Fruit fly (Drosophila melanogaster) whole organism, embryonic: ENCODE measurements around the gene Phyhd1.

Source experiments
- B-H2 ChIP-seq: fragments of 200-800 bp; sonication (Bioruptor generic); optimal IDR thresholded peaks from 2 replicates; lab custom pipeline; 2018; ENCODE audit warnings: missing biosample characterization, mild to moderate bottlenecking, missing genetic modification characterization
- Bteb2 ChIP-seq: fragments of 200-800 bp; sonication (Bioruptor generic); optimal IDR thresholded peaks from 2 replicates; lab custom pipeline; 2016; ENCODE audit warnings: missing biosample characterization, missing genetic modification characterization
- CG10274 ChIP-seq: fragments of 200-800 bp; sonication (Bioruptor generic); optimal IDR thresholded peaks from 3 replicates; lab custom pipeline; 2017; ENCODE audit warnings: missing biosample characterization, mild to moderate bottlenecking, missing genetic modification characterization
- CG11247 ChIP-seq: fragments of 200-800 bp; sonication (Bioruptor generic); IDR thresholded peaks from 2 replicates; pipeline ENCODE4 v1.3.6; 2022; ENCODE audit warnings: missing biosample characterization, missing genetic modification characterization
- CG11504 ChIP-seq: fragments of 200-800 bp; sonication (Bioruptor generic); optimal IDR thresholded peaks from 3 replicates; lab custom pipeline; 2019; ENCODE audit warnings: missing biosample characterization, mild to moderate bottlenecking, missing genetic modification characterization, moderate library complexity
- CG11696 ChIP-seq: fragments of 200-800 bp; sonication (Bioruptor generic); IDR thresholded peaks from 2 replicates; pipeline ENCODE4 v1.3.6; 2022; ENCODE audit warnings: missing biosample characterization, missing genetic modification characterization
- CG12391 ChIP-seq: fragments of 200-800 bp; sonication (Bioruptor generic); optimal IDR thresholded peaks from 3 replicates; lab custom pipeline; 2018; ENCODE audit warnings: missing biosample characterization, mild to moderate bottlenecking, missing genetic modification characterization, moderate library complexity
- CG14667 ChIP-seq: fragments of 200-800 bp; sonication (Bioruptor generic); IDR thresholded peaks from 2 replicates; pipeline ENCODE4 v1.3.6; 2022; ENCODE audit warnings: missing biosample characterization, missing genetic modification characterization
- CG15011 ChIP-seq: fragments of 200-800 bp; sonication (Bioruptor generic); optimal IDR thresholded peaks from 3 replicates; lab custom pipeline; 2018; ENCODE audit warnings: missing biosample characterization, mild to moderate bottlenecking, missing genetic modification characterization
- CG15073 ChIP-seq: fragments of 200-800 bp; sonication (Bioruptor generic); optimal IDR thresholded peaks from 2 replicates; lab custom pipeline; 2016; ENCODE audit warnings: missing biosample characterization, missing genetic modification characterization
- CG1602 ChIP-seq: fragments of 200-800 bp; sonication (Bioruptor generic); optimal IDR thresholded peaks from 3 replicates; lab custom pipeline; 2016; ENCODE audit warnings: missing biosample characterization, missing genetic modification characterization
- CG17568 ChIP-seq: fragments of 200-800 bp; sonication (Bioruptor generic); optimal IDR thresholded peaks from 2 replicates; lab custom pipeline; 2018; ENCODE audit warnings: missing biosample characterization, mild to moderate bottlenecking, missing genetic modification characterization, moderate library complexity
- CG17802 ChIP-seq: fragments of 200-800 bp; sonication (Bioruptor generic); optimal IDR thresholded peaks from 2 replicates; lab custom pipeline; 2018; ENCODE audit warnings: missing biosample characterization, mild to moderate bottlenecking, missing genetic modification characterization, moderate library complexity
- CG18011 ChIP-seq: fragments of 200-800 bp; sonication (Bioruptor generic); optimal IDR thresholded peaks from 2 replicates; lab custom pipeline; 2017; ENCODE audit warnings: missing biosample characterization, missing genetic modification characterization, mild to moderate bottlenecking, moderate library complexity, missing genotype
- CG2116 ChIP-seq: fragments of 200-800 bp; sonication (Bioruptor generic); optimal IDR thresholded peaks from 3 replicates; lab custom pipeline; 2018; ENCODE audit warnings: missing biosample characterization, mild to moderate bottlenecking, missing genetic modification characterization
- CG2889 ChIP-seq: fragments of 200-800 bp; sonication (Bioruptor generic); IDR thresholded peaks from 3 replicates; pipeline ENCODE4 v1.3.6; 2022; ENCODE audit warnings: missing biosample characterization, missing genetic modification characterization
- CG4328 ChIP-seq: fragments of 200-800 bp; sonication (Bioruptor generic); optimal IDR thresholded peaks from 3 replicates; lab custom pipeline; 2017; ENCODE audit warnings: missing biosample characterization, missing genetic modification reagents, missing genetic modification characterization
- CG5180 ChIP-seq: fragments of 200-800 bp; sonication (Bioruptor generic); optimal IDR thresholded peaks from 3 replicates; lab custom pipeline; 2017; ENCODE audit warnings: missing biosample characterization, missing genetic modification characterization, mild to moderate bottlenecking, moderate library complexity, missing genetic modification reagents
- CG6175 ChIP-seq: fragments of 200-800 bp; sonication (Bioruptor generic); IDR thresholded peaks from 3 replicates; pipeline ENCODE4 v1.3.6; 2022; ENCODE audit warnings: missing biosample characterization, missing genetic modification characterization
- CG6272 ChIP-seq: fragments of 200-800 bp; sonication (Bioruptor generic); IDR thresholded peaks from 2 replicates; pipeline ENCODE4 v1.3.6; 2022; ENCODE audit warnings: missing biosample characterization, missing genetic modification characterization
- CG7271 ChIP-seq: fragments of 200-800 bp; sonication (Bioruptor generic); optimal IDR thresholded peaks from 2 replicates; lab custom pipeline; 2018; ENCODE audit warnings: missing biosample characterization, mild to moderate bottlenecking, missing genetic modification characterization, moderate library complexity
- CG8089 ChIP-seq: fragments of 200-800 bp; sonication (Bioruptor generic); optimal IDR thresholded peaks from 3 replicates; lab custom pipeline; 2016; ENCODE audit warnings: missing biosample characterization, missing genetic modification characterization
- CG9437 ChIP-seq: fragments of 200-800 bp; sonication (Bioruptor generic); optimal IDR thresholded peaks from 2 replicates; lab custom pipeline; 2018; ENCODE audit warnings: missing biosample characterization, mild to moderate bottlenecking, missing genetic modification characterization
- CTCF ChIP-seq: fragments of 200-800 bp; sonication (Bioruptor generic); optimal IDR thresholded peaks from 2 replicates; lab custom pipeline; 2017; ENCODE audit warnings: missing biosample characterization, mild to moderate bottlenecking, missing genetic modification characterization, moderate library complexity
- Dip3 ChIP-seq: fragments of 200-800 bp; sonication (Bioruptor generic); optimal IDR thresholded peaks from 3 replicates; lab custom pipeline; 2016; ENCODE audit warnings: missing biosample characterization, missing genetic modification characterization
- HLH3B ChIP-seq: fragments of 200-800 bp; sonication (Bioruptor generic); IDR thresholded peaks from 2 replicates; pipeline ENCODE4 v1.3.6; 2022; ENCODE audit warnings: missing biosample characterization, missing genetic modification characterization
- Hmx ChIP-seq: fragments of 200-800 bp; sonication (Bioruptor generic); optimal IDR thresholded peaks from 2 replicates; lab custom pipeline; 2016; ENCODE audit warnings: missing biosample characterization, missing genetic modification characterization
- Kr ChIP-seq: fragments of 200-800 bp; sonication (Bioruptor generic); optimal IDR thresholded peaks from 2 replicates; lab custom pipeline; 2017; ENCODE audit warnings: missing biosample characterization, mild to moderate bottlenecking, missing genetic modification characterization
- Nf-YB ChIP-seq: fragments of 200-800 bp; sonication (Bioruptor generic); optimal IDR thresholded peaks from 3 replicates; lab custom pipeline; 2019; ENCODE audit warnings: missing biosample characterization, mild to moderate bottlenecking, missing genetic modification characterization, moderate library complexity
- Oli ChIP-seq: fragments of 200-800 bp; sonication (Bioruptor generic); optimal IDR thresholded peaks from 2 replicates; lab custom pipeline; 2018; ENCODE audit warnings: missing biosample characterization, mild to moderate bottlenecking, missing genetic modification characterization, moderate library complexity
- Sin3A ChIP-seq: fragments of >200 bp; optimal IDR thresholded peaks from 2 replicates; lab custom pipeline; 2018
- Spps ChIP-seq: fragments of 200-800 bp; sonication (Bioruptor generic); optimal IDR thresholded peaks from 2 replicates; lab custom pipeline; 2018; ENCODE audit warnings: missing biosample characterization, mild to moderate bottlenecking, missing genetic modification characterization
- Xbp1 ChIP-seq: fragments of 200-800 bp; sonication (Bioruptor generic); optimal IDR thresholded peaks from 3 replicates; lab custom pipeline; 2016; ENCODE audit warnings: missing biosample characterization, mild to moderate bottlenecking, missing genetic modification characterization
- bigmax ChIP-seq: fragments of 200-800 bp; sonication (Bioruptor generic); optimal IDR thresholded peaks from 2 replicates; lab custom pipeline; 2018; ENCODE audit warnings: missing biosample characterization, mild to moderate bottlenecking, missing genetic modification characterization
- chif ChIP-seq, 2 experiments: fragments of 200-800 bp; sonication (Bioruptor generic); optimal IDR thresholded peaks; 3 replicates each; lab custom pipeline; 2016; ENCODE audit warnings: missing biosample characterization in 2 of 2, missing genetic modification characterization in 2 of 2
- fd64A ChIP-seq: fragments of 200-800 bp; sonication (Bioruptor generic); optimal IDR thresholded peaks from 3 replicates; lab custom pipeline; 2018; ENCODE audit warnings: missing biosample characterization, mild to moderate bottlenecking, missing genetic modification characterization
- jing ChIP-seq: fragments of 200-800 bp; sonication (Bioruptor generic); optimal IDR thresholded peaks from 2 replicates; lab custom pipeline; 2018; ENCODE audit warnings: missing biosample characterization, mild to moderate bottlenecking, missing genetic modification characterization
- knrl ChIP-seq: fragments of 200-800 bp; sonication (Bioruptor generic); IDR thresholded peaks from 3 replicates; pipeline ENCODE4 v1.3.6; 2022; ENCODE audit warnings: missing biosample characterization, missing genetic modification characterization; ENCODE audit not compliant: partially characterized antibody
- mam ChIP-seq: fragments of 200-800 bp; sonication (Bioruptor generic); optimal IDR thresholded peaks from 3 replicates; lab custom pipeline; 2016; ENCODE audit warnings: missing biosample characterization, missing genetic modification characterization
- nau ChIP-seq: fragments of 200-800 bp; sonication (Bioruptor generic); optimal IDR thresholded peaks from 3 replicates; lab custom pipeline; 2017; ENCODE audit warnings: missing biosample characterization, mild to moderate bottlenecking, missing genetic modification characterization, missing genetic modification reagents
- nerfin-2 ChIP-seq: fragments of 200-800 bp; sonication (Bioruptor generic); IDR thresholded peaks from 2 replicates; pipeline ENCODE4 v1.3.6; 2022; ENCODE audit warnings: missing biosample characterization, missing genetic modification characterization; ENCODE audit not compliant: partially characterized antibody
- oc ChIP-seq: fragments of 200-800 bp; sonication (Bioruptor generic); optimal IDR thresholded peaks from 2 replicates; lab custom pipeline; 2018; ENCODE audit warnings: missing biosample characterization, mild to moderate bottlenecking, missing genetic modification characterization, moderate library complexity
- pfk ChIP-seq: fragments of 200-800 bp; sonication (Bioruptor generic); optimal IDR thresholded peaks from 2 replicates; lab custom pipeline; 2018; ENCODE audit warnings: missing biosample characterization, mild to moderate bottlenecking, missing genetic modification characterization, moderate library complexity
- pum ChIP-seq: fragments of 200-800 bp; sonication (Bioruptor generic); optimal IDR thresholded peaks from 2 replicates; lab custom pipeline; 2016; ENCODE audit warnings: missing biosample characterization, missing genetic modification characterization
- run ChIP-seq: fragments of 200-800 bp; sonication (Bioruptor generic); optimal IDR thresholded peaks from 3 replicates; lab custom pipeline; 2018; ENCODE audit warnings: missing biosample characterization, mild to moderate bottlenecking, missing genetic modification characterization
- shn ChIP-seq: fragments of 200-800 bp; sonication (Bioruptor generic); optimal IDR thresholded peaks from 3 replicates; lab custom pipeline; 2016; ENCODE audit warnings: missing biosample characterization, missing genetic modification characterization
- tio ChIP-seq: fragments of 200-800 bp; sonication (Bioruptor generic); optimal IDR thresholded peaks from 2 replicates; lab custom pipeline; 2017; ENCODE audit warnings: missing biosample characterization, missing genetic modification characterization, inconsistent platforms
- trem ChIP-seq: fragments of 200-800 bp; optimal IDR thresholded peaks from 3 replicates; lab custom pipeline; 2019; ENCODE audit warnings: missing biosample characterization, mild to moderate bottlenecking, missing genetic modification characterization, moderate library complexity
- twi ChIP-seq: fragments of 200-800 bp; optimal IDR thresholded peaks from 2 replicates; lab custom pipeline; 2019; ENCODE audit warnings: missing biosample characterization, mild to moderate bottlenecking, missing genetic modification characterization, moderate library complexity
- tx ChIP-seq: fragments of 200-800 bp; sonication (Bioruptor generic); optimal IDR thresholded peaks from 2 replicates; lab custom pipeline; 2016; ENCODE audit warnings: missing biosample characterization, missing genetic modification characterization
- vfl ChIP-seq: fragments of 200-800 bp; sonication (Bioruptor generic); optimal IDR thresholded peaks from 2 replicates; lab custom pipeline; 2016; ENCODE audit warnings: missing biosample characterization, missing genetic modification characterization
- z ChIP-seq: fragments of 200-800 bp; sonication (Bioruptor generic); IDR thresholded peaks from 3 replicates; pipeline ENCODE4 v1.3.6; 2022; ENCODE audit warnings: missing biosample characterization, missing genetic modification characterization

The Phyhd1 gene

DNA sequence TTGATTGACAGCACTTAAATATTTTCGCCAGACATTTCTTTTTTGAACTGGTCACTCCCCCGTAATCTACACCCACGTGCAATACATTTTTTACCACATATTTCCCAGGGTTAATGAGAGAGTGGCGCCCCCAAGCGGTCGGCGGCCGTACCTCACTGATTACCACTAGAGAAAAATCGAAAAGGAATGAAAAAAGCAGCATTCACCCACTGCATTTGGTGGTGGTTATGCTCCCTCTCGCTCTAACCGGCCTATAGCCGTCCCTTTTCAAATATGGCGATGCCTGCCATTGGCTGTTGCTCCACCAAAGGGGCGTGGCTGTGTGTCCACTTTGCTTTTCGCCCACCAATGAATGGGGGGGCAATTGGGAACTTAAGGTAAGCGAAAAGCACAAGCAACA lies 15.8 kb downstream of the Phyhd1 start (continued):
- TF ChIP-seq pum (GFP tag; lab: Kevin White, UChicago) = peak; percentile 20
- peak; percentile 74 for TF ChIP-seq oc (tag; lab: Kevin White, UChicago)
- TF ChIP-seq CG1602 = no peak
- TF ChIP-seq Bteb2 (GFP tag; lab: Kevin White, UChicago) = no peak
- TF ChIP-seq Dip3 = no peak
- TF ChIP-seq run (tag; lab: Kevin White, UChicago) = peak; percentile 16
- peak in 1 of 2 experiments; percentile 54 for TF ChIP-seq chif (GFP tag; optimal IDR thresholded peaks at IDR 0.05; lab: Kevin White, UChicago)
- TF ChIP-seq mam = no peak
- TF ChIP-seq fd64A = peak; percentile 56
- TF ChIP-seq z (GFP tag; lab: Robert Waterston, UW) = no peak; the same call in 2 of the 3 replicates
- TF ChIP-seq CG11247 (GFP tag; lab: Robert Waterston, UW) = no peak
- no peak for TF ChIP-seq vfl
- peak; percentile 16 for TF ChIP-seq CG17568 (GFP tag; lab: Kevin White, UChicago)
- TF ChIP-seq CG17802 (tag; lab: Kevin White, UChicago) = peak; percentile 46
- TF ChIP-seq CG5180 (GFP tag; lab: Kevin White, UChicago) = peak; percentile 45
- no peak for TF ChIP-seq knrl (GFP tag; lab: Robert Waterston, UW)
- TF ChIP-seq tio (GFP tag; lab: Kevin White, UChicago) = no peak
- no peak for TF ChIP-seq CG4328 (GFP tag; lab: Kevin White, UChicago)
- peak; percentile 3 for TF ChIP-seq bigmax
- peak; percentile 28 for TF ChIP-seq CG2116 (GFP tag; lab: Kevin White, UChicago)
- peak; percentile 81 for TF ChIP-seq jing
- no peak for TF ChIP-seq CG10274 (GFP tag; lab: Kevin White, UChicago)
- peak; percentile 23 for TF ChIP-seq CG9437 (GFP tag; lab: Kevin White, UChicago)
- TF ChIP-seq Xbp1 (GFP tag; lab: Kevin White, UChicago) = peak; percentile 52
- no peak for TF ChIP-seq B-H2 (GFP tag; lab: Kevin White, UChicago)
- TF ChIP-seq shn (GFP tag; lab: Kevin White, UChicago) = peak; percentile 40
- TF ChIP-seq tx (GFP tag; lab: Kevin White, UChicago) = no peak
- peak; percentile 49; the same call in 1 of the 2 replicates for TF ChIP-seq HLH3B (GFP tag; lab: Robert Waterston, UW)
- no peak for TF ChIP-seq CG11696 (GFP tag; lab: Robert Waterston, UW)
- TF ChIP-seq CG15011 = no peak
- no peak for TF ChIP-seq CG18011 (GFP tag; lab: Kevin White, UChicago)
- peak; percentile 48 for TF ChIP-seq CG8089
- no peak for TF ChIP-seq CG6272 (GFP tag; lab: Robert Waterston, UW)
- TF ChIP-seq CG2889 = no peak
- no peak for TF ChIP-seq CG15073 (GFP tag; lab: Kevin White, UChicago)
- peak; percentile 58 for TF ChIP-seq CG11504
- TF ChIP-seq Spps (tag; lab: Kevin White, UChicago) = peak; percentile 42
- TF ChIP-seq Oli (tag; lab: Kevin White, UChicago) = peak; percentile 30
- TF ChIP-seq pfk (GFP tag; lab: Kevin White, UChicago) = no peak
- TF ChIP-seq nau (GFP tag; lab: Kevin White, UChicago) = peak; percentile 57
- peak; percentile 23 for TF ChIP-seq trem (tag; lab: Kevin White, UChicago)
- TF ChIP-seq CTCF (GFP tag; lab: Kevin White, UChicago) = peak; percentile 93
- TF ChIP-seq CG7271 = no peak
- no peak for TF ChIP-seq CG14667
- no peak for TF ChIP-seq nerfin-2
- peak; percentile 41 for TF ChIP-seq twi (tag; lab: Kevin White, UChicago)
- no peak for TF ChIP-seq CG6175 (GFP tag; lab: Robert Waterston, UW)
- peak; percentile 100 for TF ChIP-seq Nf-YB (GFP tag; lab: Kevin White, UChicago)
- no peak for TF ChIP-seq Hmx
- TF ChIP-seq Kr = no peak
- TF ChIP-seq Sin3A (lab: Kevin White, UChicago) = no peak
- peak; percentile 31 for TF ChIP-seq CG12391
